Worm (Caenorhabditis elegans): ENCODE measurements around the gene acy-3.

ce11 chrIII:3774550-3774949 lies 11.7 kb downstream of the acy-3 start:
- TF ChIP-seq B0310.2 (tag; optimal IDR thresholded peaks at IDR 0.05) = no peak
- TF ChIP-seq pes-1 (GFP tag; IDR thresholded peaks at IDR 0.05) = no peak
- no peak for TF ChIP-seq ama-1 (optimal IDR thresholded peaks at IDR 0.05)
- no peak for TF ChIP-seq ets-7 (tag; optimal IDR thresholded peaks at IDR 0.05)
- no peak for TF ChIP-seq flt-1 (GFP tag; IDR thresholded peaks at IDR 0.05)
- TF ChIP-seq ceh-36 (tag; optimal IDR thresholded peaks at IDR 0.05) = no peak
- TF ChIP-seq F13C5.2 (tag; optimal IDR thresholded peaks at IDR 0.05) = no peak
- no peak for TF ChIP-seq ceh-13 (GFP tag; optimal IDR thresholded peaks at IDR 0.05)
